Fruit fly (Drosophila melanogaster): ENCODE data around the gene CG4669.
A peak's percentile ranks its signal among the peaks of the same experiment; 100 is the strongest.

CG4669 gene

DNA sequence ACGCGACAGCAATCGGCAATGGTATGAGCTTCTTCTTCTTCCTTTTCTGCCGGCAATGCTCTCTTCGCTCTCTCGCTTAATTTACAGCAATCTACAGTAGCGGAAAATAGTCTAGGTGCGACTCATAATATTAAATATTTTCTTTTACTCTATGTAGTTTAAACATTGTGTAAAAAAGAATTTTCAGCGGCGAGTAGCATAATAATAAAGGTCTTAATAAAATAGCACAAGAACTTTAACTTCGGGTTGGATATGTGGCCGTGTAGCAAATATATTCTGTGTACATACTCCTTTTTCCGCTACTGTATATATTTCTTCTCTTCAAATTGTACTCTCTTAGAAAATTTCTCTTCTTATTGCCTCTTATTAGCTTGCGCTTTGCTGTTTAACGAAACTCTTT is 43.7 kb downstream of the CG4669 start, which contains the start of gene shep (continued):
- TF ChIP-seq CrebB (tag; optimal IDR thresholded peaks at IDR 0.05) (peak; percentile 80), Oli (tag; optimal IDR thresholded peaks at IDR 0.05) (peak; percentile 93), tgo (GFP tag; IDR thresholded peaks at IDR 0.05) (peak; percentile 91), CG1792 (GFP tag; optimal IDR thresholded peaks at IDR 0.05) (peak; percentile 55), otp (GFP tag; IDR thresholded peaks at IDR 0.05) (peak; percentile 82; the same call in 2 of the 3 replicates), CG12659 (GFP tag; optimal IDR thresholded peaks at IDR 0.05) (peak; percentile 83), ATbp (GFP tag; optimal IDR thresholded peaks at IDR 0.05) (peak; percentile 86), HLH4C (GFP tag; IDR thresholded peaks at IDR 0.05; ENCODE audit: partially characterized antibody) (no peak), Gsc (GFP tag; IDR thresholded peaks at IDR 0.05) (peak; percentile 46; the same call in 1 of the 2 replicates), stwl (tag; optimal IDR thresholded peaks at IDR 0.05) (peak; percentile 45), gem (tag; optimal IDR thresholded peaks at IDR 0.05) (peak; percentile 95), CG34224 (GFP tag; IDR thresholded peaks at IDR 0.05; ENCODE audit: partially characterized antibody) (no peak), gsb (GFP tag; IDR thresholded peaks at IDR 0.05) (peak; percentile 46; the same call in 1 of the 2 replicates), CG12219 (GFP tag; optimal IDR thresholded peaks at IDR 0.05) (peak; percentile 85), HLHmδ (GFP tag; optimal IDR thresholded peaks at IDR 0.05) (no peak), CG10267 (tag; optimal IDR thresholded peaks at IDR 0.05) (peak; percentile 87), CG7839 (tag; optimal IDR thresholded peaks at IDR 0.05) (peak; percentile 93), prd (optimal IDR thresholded peaks at IDR 0.05) (no peak), prd (GFP tag; IDR thresholded peaks at IDR 0.05) (peak; percentile 94), CG1603 (tag; optimal IDR thresholded peaks at IDR 0.05) (peak; percentile 84), CG15011 (GFP tag; optimal IDR thresholded peaks at IDR 0.05) (peak; percentile 72), dimm (GFP tag; IDR thresholded peaks at IDR 0.05) (no peak), CG15514 (GFP tag; optimal IDR thresholded peaks at IDR 0.05) (peak; percentile 65), ara (GFP tag; IDR thresholded peaks at IDR 0.05) (peak; percentile 85), exex (tag; optimal IDR thresholded peaks at IDR 0.05) (peak; percentile 62), org-1 (GFP tag; optimal IDR thresholded peaks at IDR 0.05) (peak; percentile 76), CG2199 (GFP tag; IDR thresholded peaks at IDR 0.05) (no peak), hb (GFP tag; IDR thresholded peaks at IDR 0.05; ENCODE audit: partially characterized antibody) (no peak), CG3281 (GFP tag; optimal IDR thresholded peaks at IDR 0.05) (peak; percentile 93), CG13775 (GFP tag; optimal IDR thresholded peaks at IDR 0.05) (peak; percentile 86), CG11398 (GFP tag; optimal IDR thresholded peaks at IDR 0.05) (peak; percentile 36), emc (GFP tag; optimal IDR thresholded peaks at IDR 0.05) (peak; percentile 25), pan (optimal IDR thresholded peaks at IDR 0.05) (no peak), pan (GFP tag; optimal IDR thresholded peaks at IDR 0.05 in 1 of 2, IDR thresholded peaks at IDR 0.05 in 1 of 2) (peak in 1 of 2 experiments; percentile 91), CG1024 (GFP tag; IDR thresholded peaks at IDR 0.05) (peak; percentile 57), gsb-n (tag; optimal IDR thresholded peaks at IDR 0.05) (peak; percentile 88), Drgx (GFP tag; IDR thresholded peaks at IDR 0.05) (peak; percentile 93), trem (tag; optimal IDR thresholded peaks at IDR 0.05) (peak; percentile 90), ttk (GFP tag; IDR thresholded peaks at IDR 0.05) (peak; percentile 86), Atf6 (GFP tag; IDR thresholded peaks at IDR 0.05) (peak; percentile 90), Xbp1 (GFP tag; optimal IDR thresholded peaks at IDR 0.05) (peak; percentile 91), Hr78 (GFP tag; optimal IDR thresholded peaks at IDR 0.05) (peak in 1 of 2 experiments; percentile 39), repo (GFP tag; optimal IDR thresholded peaks at IDR 0.05) (peak; percentile 51), aop (GFP tag; IDR thresholded peaks at IDR 0.05) (peak; percentile 52; the same call in 1 of the 2 replicates), chn (GFP tag; optimal IDR thresholded peaks at IDR 0.05) (peak; percentile 82), CG31365 (tag; optimal IDR thresholded peaks at IDR 0.05) (peak; percentile 57), fd102C (GFP tag; optimal IDR thresholded peaks at IDR 0.05) (peak; percentile 59), Rfx (GFP tag; IDR thresholded peaks at IDR 0.05) (peak; percentile 94), CG18599 (GFP tag; optimal IDR thresholded peaks at IDR 0.05) (peak; percentile 93), CG1602 (GFP tag; optimal IDR thresholded peaks at IDR 0.05) (peak; percentile 87)

All from whole organism, embryonic.